Fruit fly (Drosophila melanogaster): ENCODE measurements around the gene CG10077.

CG10077 gene

DNA sequence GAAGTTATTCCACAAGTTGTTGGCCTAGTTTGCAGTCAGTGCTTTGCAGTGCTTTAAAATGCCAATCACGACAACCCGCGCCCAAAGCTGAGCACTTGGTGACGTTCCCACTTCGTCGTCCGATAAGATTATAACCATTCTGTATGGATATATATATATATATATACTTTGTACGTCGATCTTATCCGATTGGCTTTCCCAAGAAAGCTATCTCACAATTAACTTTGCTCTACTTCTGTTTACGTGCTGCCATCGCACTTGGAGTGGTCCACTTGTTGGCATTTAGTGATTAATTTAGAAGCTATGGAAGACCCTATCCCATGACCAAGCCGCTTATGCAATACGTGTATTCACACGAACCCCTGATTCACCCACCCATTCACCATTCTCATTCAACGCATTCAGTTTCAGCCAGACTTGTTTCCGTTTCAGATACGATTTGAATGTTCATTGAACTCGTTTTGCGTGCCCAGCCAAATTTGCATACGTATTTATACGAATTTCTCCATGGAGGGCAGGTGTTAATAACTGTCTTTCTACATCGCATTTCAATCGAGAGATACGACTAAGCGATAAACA, 6.4 kb upstream of the CG10077 start:
- TF ChIP-seq noc (tag; optimal IDR thresholded peaks at IDR 0.05): no peak

DNA sequence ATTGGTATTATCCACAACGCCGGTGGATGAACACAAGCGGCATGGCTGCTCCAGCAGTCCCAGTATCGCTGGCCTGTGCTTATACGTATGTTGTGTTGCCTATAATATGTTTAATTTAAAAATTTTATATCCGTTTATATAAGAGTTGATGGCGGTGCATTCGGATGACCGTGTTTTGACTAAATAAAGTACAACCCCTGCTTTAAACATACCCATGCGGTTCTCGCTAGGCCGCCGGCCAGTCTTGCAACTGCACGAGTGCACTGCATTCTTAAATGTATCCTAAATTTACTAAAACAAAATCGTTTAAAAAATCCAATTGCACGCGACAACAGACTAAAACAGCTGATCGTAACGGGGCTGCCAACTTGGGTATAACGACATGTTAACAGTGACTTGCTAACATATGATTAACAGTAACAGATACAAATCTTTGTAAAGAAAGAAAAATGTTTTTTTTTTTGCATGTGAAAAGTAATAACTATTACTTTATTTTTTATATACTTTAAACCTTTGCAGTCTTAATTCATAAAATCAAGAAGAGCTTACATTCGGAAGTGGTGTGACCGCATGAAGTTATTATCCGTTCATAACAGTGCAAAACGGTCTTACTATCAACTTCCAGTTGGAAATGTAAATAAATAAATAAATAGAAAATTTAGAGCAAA, 2.2 kb upstream of the CG10077 start, which contains the start of the genes Uqcc1 and Surf1:
Uqcc1 (minus strand) TSS at position 356 of the 668 bp plus-strand sequence.
Surf1 (plus strand) TSS at position 594 of the 668 bp plus-strand sequence.
- TF ChIP-seq noc (tag; optimal IDR thresholded peaks at IDR 0.05): no peak

DNA sequence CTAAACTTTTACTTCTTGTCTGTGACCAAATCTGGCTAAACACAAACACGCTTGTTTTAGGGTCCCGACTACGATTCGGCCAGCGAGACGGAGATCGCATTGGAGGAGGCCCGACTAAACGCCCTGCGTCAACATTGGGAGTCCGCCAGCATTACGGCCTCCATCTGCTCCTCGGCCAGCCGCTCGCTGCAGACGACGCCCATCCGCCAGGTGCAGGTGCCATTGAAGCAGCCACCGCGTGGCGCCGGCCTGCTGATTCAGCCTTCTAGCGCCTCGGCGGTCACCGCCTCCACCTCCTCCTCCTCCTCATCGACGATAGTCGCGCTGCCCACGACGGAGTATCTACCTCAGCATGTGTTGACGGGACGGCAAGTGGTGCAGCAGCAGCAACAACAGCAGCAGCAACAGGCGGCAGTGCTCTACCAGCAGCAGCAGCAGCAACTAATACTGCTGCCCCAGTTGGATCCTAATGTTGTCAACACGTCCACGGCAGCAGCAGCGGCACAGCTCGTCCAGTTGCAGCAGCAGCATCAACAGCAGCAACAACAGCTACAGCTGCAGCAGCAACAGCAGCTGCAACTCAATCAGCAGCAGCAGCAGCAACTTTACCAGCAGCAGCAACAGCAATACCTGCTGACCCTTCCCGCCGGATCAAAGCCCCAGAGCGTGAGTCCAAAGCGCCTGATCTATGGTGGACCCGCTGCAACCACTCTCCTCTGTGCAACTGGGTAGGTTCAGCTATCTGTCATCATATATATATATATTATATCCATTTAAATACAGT, 8.3 kb downstream of the CG10077 start:
- TF ChIP-seq noc (tag; optimal IDR thresholded peaks at IDR 0.05): no peak

DNA sequence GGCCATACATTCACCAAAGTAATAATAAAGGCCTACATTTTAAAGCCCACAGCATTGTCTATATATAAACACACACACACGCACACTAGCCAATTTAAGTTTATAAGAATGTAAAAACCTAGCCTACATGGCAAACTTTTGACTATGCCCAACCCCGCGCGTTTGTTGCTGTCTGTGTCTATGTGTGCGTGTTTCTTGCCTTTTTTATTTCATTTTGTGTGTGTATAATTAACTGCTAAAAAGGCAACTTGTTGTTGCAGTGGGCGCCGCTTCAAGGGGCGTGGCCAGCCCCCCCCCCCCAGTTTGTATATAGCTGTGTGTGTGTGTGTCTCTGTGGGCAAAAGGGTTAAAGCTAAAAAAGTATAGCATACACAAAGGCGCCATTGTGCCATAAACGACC, 10.3 kb downstream of the CG10077 start:
- TF ChIP-seq noc (tag; optimal IDR thresholded peaks at IDR 0.05): no peak

DNA sequence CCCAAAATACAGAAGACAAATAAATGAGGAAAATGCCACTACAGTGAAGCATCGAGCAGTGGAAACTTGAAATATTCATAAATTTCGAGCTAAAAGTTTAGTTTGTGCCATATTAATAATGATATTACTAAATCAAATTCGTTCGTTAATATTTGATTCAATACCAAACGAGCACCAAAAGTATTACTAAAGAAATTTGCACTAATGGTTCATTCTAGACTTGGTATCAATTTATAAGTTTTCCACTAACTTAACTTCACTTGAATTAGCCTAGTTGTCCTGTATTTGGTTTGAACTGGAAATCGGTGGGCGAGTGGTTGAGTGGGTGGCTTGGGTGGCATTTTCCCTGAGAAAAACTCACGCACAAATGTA, 11.8 kb downstream of the CG10077 start:
- TF ChIP-seq noc (tag; optimal IDR thresholded peaks at IDR 0.05): no peak

DNA sequence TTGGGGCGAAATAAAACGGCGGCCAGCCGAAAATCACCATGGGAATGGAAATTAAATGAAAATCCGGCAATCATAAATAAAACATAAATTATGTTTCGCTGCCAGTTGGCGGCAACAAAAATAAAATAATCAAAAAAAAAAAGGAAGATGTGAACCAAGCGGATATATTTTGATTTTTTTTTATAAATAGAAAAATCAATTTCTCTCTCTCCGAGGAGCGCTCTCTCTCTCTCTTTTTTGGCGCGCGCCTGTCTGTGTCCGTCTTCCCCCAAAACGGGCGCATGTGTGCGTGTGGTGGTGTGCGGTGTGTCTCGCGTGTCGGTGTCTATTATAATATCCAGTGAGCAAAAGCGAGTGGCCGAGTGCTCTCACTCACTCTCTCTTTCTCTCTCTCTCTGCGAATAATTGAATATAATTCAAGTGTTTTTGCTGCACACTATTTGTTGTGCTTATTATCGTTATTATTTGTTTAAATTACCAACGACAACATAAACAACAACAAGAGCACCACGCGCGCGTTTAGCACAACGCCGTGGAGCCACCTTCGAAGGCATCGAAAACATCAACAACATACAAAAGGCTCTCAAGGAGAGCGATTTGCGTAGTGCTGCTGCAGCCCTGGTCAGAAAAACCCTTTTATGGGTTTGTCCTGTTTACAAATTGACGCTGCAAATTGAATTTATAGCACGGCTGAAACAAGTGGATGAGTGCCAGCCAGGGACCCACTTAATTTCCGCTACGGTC, 12.3 kb downstream of the CG10077 start:
- TF ChIP-seq noc (tag; optimal IDR thresholded peaks at IDR 0.05): no peak

DNA sequence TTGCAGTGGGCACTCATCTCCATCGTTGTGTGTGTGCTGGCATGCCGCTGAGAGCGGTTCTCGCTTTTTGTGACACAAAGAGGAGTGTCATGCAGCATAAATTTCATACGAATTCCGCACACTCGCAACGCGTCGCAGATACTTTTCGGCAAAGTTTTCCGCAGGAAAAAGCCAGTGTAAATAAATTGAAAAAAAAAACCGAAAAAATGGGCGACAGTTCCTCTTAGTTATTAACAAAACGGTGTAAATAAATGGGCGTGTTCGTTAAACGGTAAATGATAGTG, 12.9 kb downstream of the CG10077 start, which contains the start of gene tow:
tow (plus strand) TSS at position 26 of the 284 bp plus-strand sequence.
- no peak for TF ChIP-seq noc (tag; optimal IDR thresholded peaks at IDR 0.05)

DNA sequence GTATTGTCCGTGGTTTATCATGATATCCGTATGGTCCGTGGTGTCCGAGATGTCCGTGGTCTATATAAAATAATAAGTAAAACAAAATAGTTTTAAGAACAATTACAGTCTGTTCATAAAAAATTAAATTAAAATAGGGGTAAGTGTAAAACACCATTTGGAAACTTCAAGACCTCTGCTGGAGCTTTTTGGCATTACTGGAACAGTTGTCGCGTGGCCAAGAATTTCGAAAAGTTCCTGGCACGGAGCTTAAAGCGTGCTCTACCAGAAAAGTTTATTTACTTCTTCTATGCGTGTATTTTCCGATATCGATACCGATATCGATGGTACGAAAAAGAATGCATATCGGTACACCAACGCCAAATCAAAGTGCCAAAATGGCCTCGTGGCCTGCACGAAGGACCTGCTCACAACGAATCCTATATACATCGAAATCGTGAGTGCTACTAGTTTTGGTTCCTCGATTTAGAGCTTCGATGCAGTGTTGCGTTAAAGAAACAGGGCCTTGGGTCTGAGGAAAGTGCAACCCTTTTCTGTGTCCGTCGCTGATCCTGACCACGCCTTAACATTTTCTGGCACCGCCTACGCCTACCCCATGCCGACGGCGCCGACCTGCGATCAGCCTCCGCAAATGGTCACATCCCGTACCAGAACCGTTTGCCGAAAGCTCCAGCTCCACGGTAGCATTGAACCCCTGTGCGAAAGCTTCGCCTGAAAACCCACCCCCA, 13.4 kb downstream of the CG10077 start:
- TF ChIP-seq noc (tag; optimal IDR thresholded peaks at IDR 0.05): no peak

DNA sequence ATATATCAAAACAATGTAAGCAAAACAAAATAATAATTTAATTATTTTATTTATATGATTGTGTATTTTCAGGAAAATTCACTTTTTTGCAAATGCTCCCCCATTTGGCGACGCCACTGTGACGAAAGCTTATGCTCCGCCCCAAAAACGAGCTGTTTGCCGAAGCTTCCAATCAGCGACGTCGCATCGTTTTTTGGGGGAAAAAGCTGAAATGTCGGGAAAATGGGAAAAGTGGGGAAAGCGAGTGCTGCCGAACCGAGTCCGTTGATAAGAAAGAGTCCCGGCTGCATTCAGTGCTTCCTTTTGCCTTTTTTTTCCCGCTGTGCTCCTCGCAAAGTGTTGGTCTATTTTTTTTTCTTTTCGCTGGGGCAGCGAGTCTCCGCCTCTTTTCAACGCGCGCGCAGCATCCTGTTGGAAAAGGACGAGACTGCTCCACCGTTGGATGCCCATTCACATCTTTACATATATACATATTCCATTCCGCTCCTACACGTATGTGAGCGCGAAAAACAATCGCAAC, 20.8 kb downstream of the CG10077 start:
- TF ChIP-seq noc (tag; optimal IDR thresholded peaks at IDR 0.05): no peak

DNA sequence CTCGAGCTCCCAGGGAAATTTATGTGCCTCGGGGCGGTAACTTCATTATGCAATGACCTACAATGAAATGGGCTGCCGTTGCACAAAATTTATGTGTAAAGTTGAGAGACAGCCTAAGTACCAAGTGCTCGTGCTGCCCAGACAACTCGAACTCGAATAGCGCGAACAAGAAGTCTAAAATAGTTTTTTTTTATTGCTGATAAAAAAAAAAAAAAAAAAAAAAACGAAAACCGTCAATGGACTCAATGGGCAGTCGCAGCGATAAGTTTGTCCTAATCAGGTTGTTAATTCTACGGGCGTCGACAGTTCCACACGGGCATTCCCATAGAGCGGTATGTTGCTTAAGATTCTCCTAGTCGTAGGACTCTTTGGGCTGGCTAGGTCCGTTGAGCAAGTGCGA, 23.1 kb downstream of the CG10077 start, which contains the start of gene CG14820:
CG14820 (plus strand) TSS at position 301 of the 400 bp plus-strand sequence.
- no peak for TF ChIP-seq noc (tag; optimal IDR thresholded peaks at IDR 0.05)

DNA sequence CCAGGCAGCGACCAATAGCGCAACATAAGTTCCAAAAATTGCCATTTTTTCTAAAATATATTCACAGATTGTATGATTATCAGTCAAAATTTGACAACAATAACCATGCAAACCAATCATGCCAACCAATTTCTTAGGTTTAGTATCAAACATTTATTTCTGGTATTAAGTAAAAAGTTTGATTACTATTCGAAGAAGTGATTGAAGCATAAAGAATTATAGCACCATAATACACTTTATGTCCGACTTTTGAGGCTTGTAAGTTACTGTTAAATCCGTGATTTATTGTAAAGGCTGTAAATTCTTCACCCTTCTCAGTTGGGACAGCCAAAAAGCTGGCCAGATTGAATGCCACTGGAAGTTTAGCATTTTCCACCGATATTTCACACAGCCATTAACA, 23.9 kb downstream of the CG10077 start, which contains the start of gene CG45413:
CG45413 (minus strand) TSS at position 101 of the 400 bp plus-strand sequence.
- no peak for TF ChIP-seq noc (tag; optimal IDR thresholded peaks at IDR 0.05)

DNA sequence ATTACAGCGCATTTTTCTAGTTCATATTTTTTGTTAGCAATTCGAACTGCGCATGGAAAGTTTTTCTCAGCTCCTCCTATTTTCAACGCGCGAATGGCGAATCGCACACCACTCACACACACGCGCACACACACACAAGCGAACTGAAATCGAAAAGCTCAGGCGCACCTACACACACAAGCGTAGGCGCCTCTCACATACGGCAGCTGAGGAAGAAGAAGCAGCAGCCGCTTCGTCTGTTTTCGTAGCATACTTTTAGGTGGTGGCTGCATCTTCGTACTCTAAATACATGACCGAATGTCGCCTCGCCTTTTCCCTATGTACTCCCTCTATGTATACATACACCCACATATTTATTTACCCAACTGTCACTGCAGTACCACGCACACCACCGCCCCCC, 29.9 kb downstream of the CG10077 start:
- no peak for TF ChIP-seq noc (tag; optimal IDR thresholded peaks at IDR 0.05)

DNA sequence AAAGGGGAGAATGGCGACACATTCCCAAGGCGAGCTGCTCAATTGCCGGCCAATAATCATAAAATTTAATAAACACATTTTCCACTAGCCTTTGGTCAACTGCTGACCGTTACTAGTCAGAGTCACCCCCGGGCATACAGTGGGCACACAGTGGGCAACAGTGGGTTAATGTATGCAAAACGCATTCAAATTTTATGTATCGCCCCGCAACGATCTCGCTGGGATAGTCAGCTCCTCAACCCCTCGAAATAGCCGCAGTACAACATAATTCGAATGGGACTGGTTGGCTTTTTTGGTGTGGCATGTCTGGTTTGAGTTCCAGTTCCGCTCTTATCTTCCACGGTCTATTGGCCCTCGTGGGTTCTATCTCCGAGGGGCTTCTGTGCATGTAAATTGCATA, 36.5 kb downstream of the CG10077 start:
- no peak for TF ChIP-seq noc (tag; optimal IDR thresholded peaks at IDR 0.05)

DNA sequence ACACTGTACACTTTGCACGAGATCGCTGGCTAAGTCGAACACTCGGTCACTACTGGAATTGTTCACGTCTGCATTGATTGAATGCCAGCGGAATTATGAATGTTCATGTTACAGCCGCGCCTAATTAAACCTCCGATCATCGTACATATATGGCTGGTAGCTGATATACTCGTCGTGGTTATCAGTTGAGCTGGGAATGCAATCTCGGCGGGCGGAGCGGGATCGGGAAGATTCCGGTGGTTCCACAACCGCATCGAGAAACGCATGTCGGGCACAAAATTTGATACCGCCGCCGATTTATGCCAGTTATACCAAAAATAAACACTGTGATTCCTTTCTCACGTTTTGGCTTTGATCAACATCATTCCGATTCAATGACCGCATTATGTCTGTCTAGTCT, 40.9 kb downstream of the CG10077 start, which contains the start of gene Prat2:
Prat2 (minus strand) TSS at position 101 of the 400 bp plus-strand sequence.
- no peak for TF ChIP-seq noc (tag; optimal IDR thresholded peaks at IDR 0.05)

DNA sequence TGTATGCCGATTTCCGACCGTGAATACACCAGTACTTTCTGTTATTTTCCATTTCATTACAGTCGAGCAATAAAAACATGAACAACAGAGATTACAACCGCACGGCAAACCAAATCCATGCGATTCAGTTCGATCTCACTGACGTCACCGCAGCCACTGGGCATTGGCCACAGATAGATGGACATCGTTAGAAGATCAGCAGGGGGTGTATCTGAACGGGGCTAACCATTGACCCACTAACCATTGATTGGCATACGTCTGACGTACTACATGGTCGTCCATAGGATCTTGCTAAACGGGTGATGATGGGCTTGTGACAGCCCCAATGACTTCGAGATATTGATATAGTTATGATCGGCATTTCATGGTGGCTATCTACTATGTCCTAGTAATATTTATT, 41.9 kb downstream of the CG10077 start:
- no peak for TF ChIP-seq noc (tag; optimal IDR thresholded peaks at IDR 0.05)
